Worm (Caenorhabditis elegans) whole organism, early embryonic: ENCODE results near the gene set-31.

Experiments used
- ceh-36 ChIP-seq: sonication (generic microtip); optimal IDR thresholded peaks from 2 replicates; lab custom pipeline; 2016; ENCODE audit warnings: missing genetic modification characterization, inconsistent platforms, missing compliant biosample characterization
- scrt-1 ChIP-seq: fragments of 200-800 bp; sonication (Bioruptor generic); IDR thresholded peaks from 2 replicates; pipeline ENCODE4 v1.3.6; 2022; ENCODE audit warnings: missing genetic modification characterization, missing compliant biosample characterization

ce11 chrV:14460122-14460521 is 42.4 kb downstream of the set-31 start:
- no peak for TF ChIP-seq scrt-1 (GFP tag; lab: Robert Waterston, UW)
- no peak for TF ChIP-seq ceh-36 (tag; lab: Kevin White, UChicago)
